Fruit fly (Drosophila melanogaster) whole organism, embryonic: Measurements from ENCODE around the gene fred.

Experiments
- Asciz ChIP-seq: fragments of 200-800 bp; sonication (Bioruptor generic); optimal IDR thresholded peaks from 2 replicates; lab custom pipeline; 2017; ENCODE audit warnings: missing biosample characterization, mild to moderate bottlenecking, missing genetic modification characterization, missing genetic modification reagents
- Blimp-1 ChIP-seq: fragments of 200-800 bp; sonication (Bioruptor generic); optimal IDR thresholded peaks from 3 replicates; lab custom pipeline; 2018; ENCODE audit warnings: missing biosample characterization, missing genetic modification characterization, mild to moderate bottlenecking, moderate library complexity, missing genetic modification reagents
- C15 ChIP-seq: fragments of 200-800 bp; sonication (Bioruptor generic); IDR thresholded peaks from 3 replicates; pipeline ENCODE4 v1.3.6; 2022; ENCODE audit warnings: missing biosample characterization, missing genetic modification characterization
- CG10209 ChIP-seq: fragments of 200-800 bp; sonication (Bioruptor generic); optimal IDR thresholded peaks from 3 replicates; lab custom pipeline; 2017; ENCODE audit warnings: missing biosample characterization, mild to moderate bottlenecking, missing genetic modification characterization, missing genetic modification reagents
- CG10267 ChIP-seq: fragments of 200-800 bp; sonication (Bioruptor generic); optimal IDR thresholded peaks from 2 replicates; lab custom pipeline; 2018; ENCODE audit warnings: missing biosample characterization, mild to moderate bottlenecking, missing genetic modification characterization, moderate library complexity
- CG11456 ChIP-seq: fragments of 200-800 bp; sonication (Bioruptor generic); IDR thresholded peaks from 3 replicates; pipeline ENCODE4 v1.3.6; 2022; ENCODE audit warnings: missing biosample characterization, missing genetic modification characterization
- CG12155 ChIP-seq: fragments of 200-800 bp; sonication (Bioruptor generic); optimal IDR thresholded peaks from 3 replicates; lab custom pipeline; 2016; ENCODE audit warnings: missing biosample characterization, missing genetic modification characterization
- CG12659 ChIP-seq: fragments of 200-800 bp; sonication (Bioruptor generic); optimal IDR thresholded peaks from 3 replicates; lab custom pipeline; 2017; ENCODE audit warnings: mild to moderate bottlenecking, missing biosample characterization, missing genetic modification reagents, missing genetic modification characterization
- CG12744 ChIP-seq: fragments of 200-800 bp; sonication (Bioruptor generic); optimal IDR thresholded peaks from 2 replicates; lab custom pipeline; 2016; ENCODE audit warnings: missing biosample characterization, missing genetic modification characterization
- CG13624 ChIP-seq: fragments of 200-800 bp; sonication (Bioruptor generic); optimal IDR thresholded peaks from 2 replicates; lab custom pipeline; 2016; ENCODE audit warnings: missing biosample characterization, missing genetic modification characterization
- CG15269 ChIP-seq: fragments of 200-800 bp; sonication (Bioruptor generic); optimal IDR thresholded peaks from 2 replicates; lab custom pipeline; 2018; ENCODE audit warnings: missing biosample characterization, mild to moderate bottlenecking, missing genetic modification characterization, moderate library complexity
- CG16813 ChIP-seq: fragments of 200-800 bp; sonication (Bioruptor generic); IDR thresholded peaks from 3 replicates; pipeline ENCODE4 v1.3.6; 2022; ENCODE audit warnings: missing biosample characterization, missing genetic modification characterization; ENCODE audit not compliant: partially characterized antibody
- CG17385 ChIP-seq: fragments of 200-800 bp; sonication (Bioruptor generic); optimal IDR thresholded peaks from 3 replicates; lab custom pipeline; 2018; ENCODE audit warnings: missing biosample characterization, mild to moderate bottlenecking, missing genetic modification characterization
- CG1792 ChIP-seq: fragments of 200-800 bp; sonication (Bioruptor generic); optimal IDR thresholded peaks from 2 replicates; lab custom pipeline; 2016; ENCODE audit warnings: missing biosample characterization, missing genetic modification characterization
- CG18011 ChIP-seq: fragments of 200-800 bp; sonication (Bioruptor generic); optimal IDR thresholded peaks from 2 replicates; lab custom pipeline; 2017; ENCODE audit warnings: missing biosample characterization, missing genetic modification characterization, mild to moderate bottlenecking, moderate library complexity, missing genotype
- CG18619 ChIP-seq: fragments of 200-800 bp; sonication (Bioruptor generic); optimal IDR thresholded peaks from 3 replicates; lab custom pipeline; 2017; ENCODE audit warnings: missing biosample characterization, mild to moderate bottlenecking, missing genetic modification characterization
- CG2129 ChIP-seq: fragments of 200-800 bp; sonication (Bioruptor generic); IDR thresholded peaks from 2 replicates; pipeline ENCODE4 v1.3.6; 2022; ENCODE audit warnings: missing biosample characterization, missing genetic modification characterization; ENCODE audit not compliant: partially characterized antibody
- CG2202 ChIP-seq: fragments of 200-800 bp; sonication (Bioruptor generic); optimal IDR thresholded peaks from 2 replicates; lab custom pipeline; 2018; ENCODE audit warnings: missing biosample characterization, mild to moderate bottlenecking, missing genetic modification characterization
- CG3065 ChIP-seq: fragments of 200-800 bp; sonication (Bioruptor generic); optimal IDR thresholded peaks from 2 replicates; lab custom pipeline; 2016; ENCODE audit warnings: missing biosample characterization, missing genetic modification characterization
- CG31441 ChIP-seq: fragments of 200-800 bp; sonication (Bioruptor generic); IDR thresholded peaks from 2 replicates; pipeline ENCODE4 v1.3.6; 2022; ENCODE audit warnings: missing biosample characterization, missing genetic modification characterization
- CG3163 ChIP-seq: fragments of 200-800 bp; sonication (Bioruptor generic); optimal IDR thresholded peaks from 3 replicates; lab custom pipeline; 2016; ENCODE audit warnings: missing biosample characterization, missing genetic modification characterization
- CG33213 ChIP-seq: fragments of 200-800 bp; sonication (Bioruptor generic); optimal IDR thresholded peaks from 3 replicates; lab custom pipeline; 2016; ENCODE audit warnings: missing biosample characterization, missing genetic modification characterization
- CG4360 ChIP-seq: fragments of 200-800 bp; sonication (Bioruptor generic); IDR thresholded peaks from 2 replicates; pipeline ENCODE4 v1.3.6; 2022; ENCODE audit warnings: missing biosample characterization, missing genetic modification characterization
- CG4404 ChIP-seq: fragments of 200-800 bp; sonication (Bioruptor generic); IDR thresholded peaks from 2 replicates; pipeline ENCODE4 v1.3.6; 2022; ENCODE audit warnings: missing biosample characterization, missing genetic modification characterization
- CG4854 ChIP-seq: fragments of 200-800 bp; sonication (Bioruptor generic); optimal IDR thresholded peaks from 2 replicates; lab custom pipeline; 2016; ENCODE audit warnings: missing biosample characterization, missing genetic modification characterization, inconsistent platforms
- CG7786 ChIP-seq: fragments of 200-800 bp; sonication (Bioruptor generic); optimal IDR thresholded peaks from 2 replicates; lab custom pipeline; 2016; ENCODE audit warnings: missing biosample characterization, missing genetic modification characterization
- CG9215 ChIP-seq: fragments of 200-800 bp; sonication (Bioruptor generic); IDR thresholded peaks from 2 replicates; pipeline ENCODE4 v1.3.6; 2022; ENCODE audit warnings: missing biosample characterization, missing genetic modification characterization
- CG9609 ChIP-seq: fragments of 200-800 bp; sonication (Bioruptor generic); optimal IDR thresholded peaks from 3 replicates; lab custom pipeline; 2016; ENCODE audit warnings: missing biosample characterization, missing genetic modification characterization
- CG9797 ChIP-seq: fragments of 200-800 bp; sonication (Bioruptor generic); optimal IDR thresholded peaks from 3 replicates; lab custom pipeline; 2018; ENCODE audit warnings: missing biosample characterization, mild to moderate bottlenecking, missing genetic modification characterization
- Deaf1 ChIP-seq: fragments of 200-800 bp; optimal IDR thresholded peaks from 3 replicates; lab custom pipeline; 2019; ENCODE audit warnings: missing biosample characterization, mild to moderate bottlenecking, missing genetic modification characterization, moderate library complexity
- Fer2 ChIP-seq: fragments of 200-800 bp; sonication (Bioruptor generic); optimal IDR thresholded peaks from 2 replicates; lab custom pipeline; 2018; ENCODE audit warnings: missing biosample characterization, mild to moderate bottlenecking, missing genetic modification characterization, moderate library complexity
- GATAe ChIP-seq: fragments of 200-800 bp; sonication (Bioruptor generic); conservative IDR thresholded peaks from 2 replicates; pipeline ENCODE4 v1.3.6; 2022; ENCODE audit warnings: missing biosample characterization, missing genetic modification characterization
- Myb ChIP-seq: fragments of 200-800 bp; sonication (Bioruptor generic); optimal IDR thresholded peaks from 2 replicates; lab custom pipeline; 2016; ENCODE audit warnings: missing biosample characterization, missing genetic modification characterization
- NK7.1 ChIP-seq: fragments of 200-800 bp; sonication (Bioruptor generic); optimal IDR thresholded peaks from 3 replicates; lab custom pipeline; 2016; ENCODE audit warnings: missing biosample characterization, missing genetic modification characterization
- ac ChIP-seq: fragments of 200-800 bp; sonication (Bioruptor generic); optimal IDR thresholded peaks from 3 replicates; lab custom pipeline; 2017; ENCODE audit warnings: missing biosample characterization, mild to moderate bottlenecking, missing genetic modification characterization
- ara ChIP-seq: fragments of 200-800 bp; sonication (Bioruptor generic); IDR thresholded peaks from 2 replicates; pipeline ENCODE4 v1.3.6; 2022; ENCODE audit warnings: missing biosample characterization, missing genetic modification characterization
- ash1 ChIP-seq: fragments of 200-800 bp; sonication (Bioruptor generic); optimal IDR thresholded peaks from 2 replicates; lab custom pipeline; 2018; ENCODE audit warnings: missing biosample characterization, mild to moderate bottlenecking, missing genetic modification characterization
- bcd ChIP-seq: fragments of 200-800 bp; sonication (Bioruptor generic); optimal IDR thresholded peaks from 2 replicates; lab custom pipeline; 2017; ENCODE audit warnings: missing biosample characterization, mild to moderate bottlenecking, missing genetic modification characterization
- dpn ChIP-seq, 2 experiments: fragments of 200-800 bp; sonication (Bioruptor generic); optimal IDR thresholded peaks; 3 replicates each; lab custom pipeline; 2016; ENCODE audit warnings: missing biosample characterization in 2 of 2, missing genetic modification characterization in 2 of 2
- ems ChIP-seq: fragments of 200-800 bp; sonication (Bioruptor generic); optimal IDR thresholded peaks from 3 replicates; lab custom pipeline; 2016; ENCODE audit warnings: missing biosample characterization, missing genetic modification characterization
- fd3F ChIP-seq: fragments of 200-800 bp; sonication (Bioruptor generic); optimal IDR thresholded peaks from 2 replicates; lab custom pipeline; 2018; ENCODE audit warnings: missing biosample characterization, mild to moderate bottlenecking, missing genetic modification characterization, moderate library complexity
- grau ChIP-seq: fragments of 200-800 bp; optimal IDR thresholded peaks from 3 replicates; lab custom pipeline; 2019; ENCODE audit warnings: missing biosample characterization, mild to moderate bottlenecking, missing genetic modification characterization, moderate library complexity
- insv ChIP-seq, 2 experiments: fragments of 200-800 bp; sonication (Bioruptor generic); optimal IDR thresholded peaks; 3 replicates each; lab custom pipeline; 2016 to 2018; ENCODE audit warnings: missing biosample characterization in 2 of 2, missing genetic modification characterization in 2 of 2
- mam ChIP-seq: fragments of 200-800 bp; sonication (Bioruptor generic); optimal IDR thresholded peaks from 3 replicates; lab custom pipeline; 2016; ENCODE audit warnings: missing biosample characterization, missing genetic modification characterization
- odd ChIP-seq: fragments of 200-800 bp; sonication (Bioruptor generic); optimal IDR thresholded peaks from 2 replicates; lab custom pipeline; 2017; ENCODE audit warnings: missing biosample characterization, mild to moderate bottlenecking, missing genetic modification characterization
- onecut ChIP-seq: fragments of 200-800 bp; sonication (Bioruptor generic); IDR thresholded peaks from 2 replicates; pipeline ENCODE4 v1.3.6; 2022; ENCODE audit warnings: missing biosample characterization, missing genetic modification characterization
- pb ChIP-seq: fragments of 200-800 bp; sonication (Bioruptor generic); optimal IDR thresholded peaks from 3 replicates; lab custom pipeline; 2016; ENCODE audit warnings: missing biosample characterization, missing genetic modification characterization
- row ChIP-seq: fragments of 200-800 bp; sonication (Bioruptor generic); IDR thresholded peaks from 3 replicates; pipeline ENCODE4 v1.3.6; 2022; ENCODE audit warnings: missing biosample characterization, missing genetic modification characterization
- seq ChIP-seq: fragments of 200-800 bp; sonication (Bioruptor generic); IDR thresholded peaks from 2 replicates; pipeline ENCODE4 v1.3.6; 2022; ENCODE audit warnings: missing biosample characterization, missing genetic modification characterization

fred gene

dm6 chr2L:3888754-3889603 lies 102.5 kb downstream of the fred start (continued):
- TF ChIP-seq odd (GFP tag; lab: Kevin White, UChicago) (no peak), row (GFP tag; lab: Robert Waterston, UW) (peak; percentile 78), bcd (GFP tag; lab: Kevin White, UChicago) (peak; percentile 58), insv (GFP tag; optimal IDR thresholded peaks at IDR 0.05; lab: Kevin White, UChicago) (no peak), CG2129 (no peak), onecut (GFP tag; lab: Robert Waterston, UW) (0 out of 2 replicates have a peak, but pooled peaks have one; percentile 12), pb (GFP tag; lab: Kevin White, UChicago) (no peak), CG4854 (no peak), CG18619 (peak; percentile 50), CG4404 (GFP tag; lab: Robert Waterston, UW) (no peak), CG9797 (no peak), Asciz (GFP tag; lab: Kevin White, UChicago) (peak; percentile 44), ash1 (GFP tag; lab: Kevin White, UChicago) (no peak), CG3163 (GFP tag; lab: Kevin White, UChicago) (no peak), ara (GFP tag; lab: Robert Waterston, UW) (no peak), CG9215 (no peak; the same call in 1 of the 2 replicates), CG12155 (GFP tag; lab: Kevin White, UChicago) (peak; percentile 18), CG1792 (no peak), ems (GFP tag; lab: Kevin White, UChicago) (no peak), NK7.1 (GFP tag; lab: Kevin White, UChicago) (no peak), seq (GFP tag; lab: Robert Waterston, UW) (0 out of 2 replicates have a peak, but pooled peaks have one; percentile 29), CG3065 (GFP tag; lab: Kevin White, UChicago) (no peak), C15 (GFP tag; lab: Robert Waterston, UW) (no peak), Myb (GFP tag; lab: Kevin White, UChicago) (no peak), CG33213 (GFP tag; lab: Kevin White, UChicago) (no peak), CG10209 (peak; percentile 61), CG4360 (GFP tag; lab: Robert Waterston, UW) (no peak), CG15269 (tag; lab: Kevin White, UChicago) (peak; percentile 67), CG18011 (peak; percentile 12), Fer2 (no peak), dpn (GFP tag; optimal IDR thresholded peaks at IDR 0.05; lab: Kevin White, UChicago) (peak in 1 of 2 experiments; percentile 59), CG2202 (tag; lab: Kevin White, UChicago) (peak; percentile 4), mam (GFP tag; lab: Kevin White, UChicago) (no peak), CG31441 (GFP tag; lab: Robert Waterston, UW) (peak; percentile 60; the same call in 1 of the 2 replicates), CG16813 (GFP tag; lab: Robert Waterston, UW) (no peak), grau (tag; lab: Kevin White, UChicago) (peak; percentile 62), CG12659 (GFP tag; lab: Kevin White, UChicago) (peak; percentile 60), CG10267 (tag; lab: Kevin White, UChicago) (peak; percentile 28), fd3F (GFP tag; lab: Kevin White, UChicago) (no peak), CG7786 (GFP tag; lab: Kevin White, UChicago) (no peak), CG11456 (GFP tag; lab: Robert Waterston, UW) (0 out of 3 replicates have a peak, but pooled peaks have one; percentile 55), Blimp-1 (GFP tag; lab: Kevin White, UChicago) (no peak), CG17385 (peak; percentile 58), CG13624 (GFP tag; lab: Kevin White, UChicago) (no peak), CG12744 (no peak), GATAe (GFP tag; lab: Robert Waterston, UW) (no peak), ac (GFP tag; lab: Kevin White, UChicago) (no peak), CG9609 (GFP tag; lab: Kevin White, UChicago) (no peak), Deaf1 (tag; lab: Kevin White, UChicago) (peak; percentile 34)
